Worm (Caenorhabditis elegans) whole organism, L1 larva: ENCODE data around the gene mpdu-1.
"Not testable (repeated sequence)": the region's sequence is repeated elsewhere in the genome, so short reads cannot be mapped to it uniquely, and the experiment has no call there.

ENCODE experiments used
- C04F5.9 ChIP-seq: sonication (generic microtip); optimal IDR thresholded peaks from 2 replicates; lab custom pipeline; 2016; ENCODE audit warnings: missing genetic modification characterization, missing compliant biosample characterization
- C16A3.4 ChIP-seq: fragments of 150-350 bp; optimal IDR thresholded peaks from 2 replicates; lab custom pipeline; 2014; ENCODE audit warnings: missing biosample characterization, missing genetic modification characterization
- blmp-1 ChIP-seq: fragments of 150-350 bp; optimal IDR thresholded peaks from 2 replicates; lab custom pipeline; 2014; ENCODE audit warnings: missing biosample characterization, missing genetic modification characterization
- ceh-88 ChIP-seq: fragments of 200-800 bp; sonication (Bioruptor generic); IDR thresholded peaks from 2 replicates; pipeline ENCODE4 v1.3.6; 2022; ENCODE audit warnings: missing genetic modification characterization, missing compliant biosample characterization
- ces-1 ChIP-seq: fragments of 150-350 bp; optimal IDR thresholded peaks from 2 replicates; lab custom pipeline; 2014; ENCODE audit warnings: missing biosample characterization, missing genetic modification reagents, missing genetic modification characterization
- efl-1 ChIP-seq, 4 experiments: fragments of 150-350 bp; optimal IDR thresholded peaks in 3 of 4; peaks in 1 of 4; 1 replicate in 1 of 4; 2 replicates in 3 of 4; lab custom pipeline; 2014; ENCODE audit warnings: missing biosample characterization in 2 of 4, missing genetic modification characterization in 2 of 4, missing genetic modification reagents in 2 of 4
- efl-3 ChIP-seq: fragments of 200-800 bp; sonication (Bioruptor generic); optimal IDR thresholded peaks from 2 replicates; lab custom pipeline; 2018; ENCODE audit warnings: mild to moderate bottlenecking, missing genetic modification characterization, missing compliant biosample characterization
- egl-27 ChIP-seq, 2 experiments: fragments of 150-350 bp in 1 of 2; sonication (generic microtip); optimal IDR thresholded peaks; 3 replicates each; lab custom pipeline; 2017 to 2018; ENCODE audit warnings: missing biosample characterization in 2 of 2, missing genetic modification characterization in 2 of 2, missing genetic modification reagents in 2 of 2
- ets-5 ChIP-seq: fragments of 200-800 bp; sonication (Bioruptor generic); IDR thresholded peaks from 2 replicates; pipeline ENCODE4 v1.3.6; 2022; ENCODE audit warnings: missing genetic modification characterization, missing compliant biosample characterization
- hlh-4 ChIP-seq: sonication (generic microtip); optimal IDR thresholded peaks from 2 replicates; lab custom pipeline; 2016; ENCODE audit warnings: mild to moderate bottlenecking, missing genetic modification characterization, missing compliant biosample characterization
- hpl-2 ChIP-seq: fragments of 150-350 bp; optimal IDR thresholded peaks from 2 replicates; lab custom pipeline; 2014; ENCODE audit warnings: missing biosample characterization, missing genetic modification reagents, missing genetic modification characterization
- jun-1 ChIP-seq: fragments of 150-350 bp; optimal IDR thresholded peaks from 2 replicates; lab custom pipeline; 2014; ENCODE audit warnings: missing biosample characterization, missing genetic modification reagents, missing genetic modification characterization
- lin-14 ChIP-seq: fragments of 200-800 bp; sonication (Bioruptor generic); optimal IDR thresholded peaks from 2 replicates; lab custom pipeline; 2018; ENCODE audit warnings: mild to moderate bottlenecking, missing genetic modification characterization, moderate library complexity, missing compliant biosample characterization
- lin-15B ChIP-seq: fragments of 150-350 bp; sonication (generic microtip); optimal IDR thresholded peaks from 3 replicates; lab custom pipeline; 2014; ENCODE audit warnings: missing biosample characterization, missing genetic modification characterization
- lir-3 ChIP-seq: sonication (generic microtip); optimal IDR thresholded peaks from 2 replicates; lab custom pipeline; 2016; ENCODE audit warnings: mild to moderate bottlenecking, missing genetic modification characterization, moderate library complexity, missing compliant biosample characterization; ENCODE audit not compliant: poor library complexity
- lsy-2 ChIP-seq, 2 experiments: fragments of 150-350 bp; optimal IDR thresholded peaks; 2 replicates each; lab custom pipeline; 2014; ENCODE audit warnings: missing biosample characterization in 2 of 2, missing genetic modification characterization in 2 of 2
- mab-9 ChIP-seq: fragments of 200-800 bp; sonication (Bioruptor generic); IDR thresholded peaks from 2 replicates; pipeline ENCODE4 v1.3.6; 2022; ENCODE audit warnings: missing genetic modification reagents, missing genetic modification characterization, missing compliant biosample characterization
- mdl-1 ChIP-seq, 2 experiments: fragments of 150-350 bp; optimal IDR thresholded peaks; 2 replicates each; lab custom pipeline; 2014 to 2017; ENCODE audit warnings: missing biosample characterization in 2 of 2, missing genetic modification characterization in 2 of 2, inconsistent platforms in 1 of 2
- nhr-71 ChIP-seq: sonication (generic microtip); optimal IDR thresholded peaks from 2 replicates; lab custom pipeline; 2016; ENCODE audit warnings: mild to moderate bottlenecking, missing genetic modification characterization, moderate library complexity, missing compliant biosample characterization
- nhr-76 ChIP-seq: sonication (generic microtip); optimal IDR thresholded peaks from 2 replicates; lab custom pipeline; 2017; ENCODE audit warnings: missing biosample characterization, missing genetic modification characterization
- nhr-90 ChIP-seq: sonication (generic microtip); optimal IDR thresholded peaks from 2 replicates; lab custom pipeline; 2016; ENCODE audit warnings: mild to moderate bottlenecking, missing genetic modification characterization, missing compliant biosample characterization; ENCODE audit not compliant: poor library complexity
- pag-3 ChIP-seq: sonication (generic microtip); optimal IDR thresholded peaks from 2 replicates; lab custom pipeline; 2017; ENCODE audit warnings: missing genetic modification characterization, mild to moderate bottlenecking, missing compliant biosample characterization, antibody characterized with exemption, borderline replicate concordance; ENCODE audit not compliant: insufficient read depth
- rnt-1 ChIP-seq: sonication (generic microtip); optimal IDR thresholded peaks from 2 replicates; lab custom pipeline; 2016; ENCODE audit warnings: mild to moderate bottlenecking, missing genetic modification characterization, moderate library complexity, missing compliant biosample characterization
- skn-1 ChIP-seq: fragments of 150-350 bp; optimal IDR thresholded peaks from 2 replicates; lab custom pipeline; 2014; ENCODE audit warnings: missing biosample characterization, missing genetic modification characterization
- snpc-4 ChIP-seq: fragments of 150-350 bp; optimal IDR thresholded peaks from 2 replicates; lab custom pipeline; 2014; ENCODE audit warnings: missing biosample characterization, missing genetic modification characterization
- sox-4 ChIP-seq: sonication (generic microtip); optimal IDR thresholded peaks from 2 replicates; lab custom pipeline; 2016; ENCODE audit warnings: missing genetic modification characterization, missing compliant biosample characterization
- sptf-1 ChIP-seq: fragments of 150-350 bp; optimal IDR thresholded peaks from 2 replicates; lab custom pipeline; 2014; ENCODE audit warnings: missing biosample characterization, missing genetic modification characterization
- unc-130 ChIP-seq: fragments of 150-350 bp; optimal IDR thresholded peaks from 2 replicates; lab custom pipeline; 2017; ENCODE audit warnings: missing biosample characterization, missing genetic modification characterization, inconsistent platforms
- unc-86 ChIP-seq: sonication (generic microtip); optimal IDR thresholded peaks from 2 replicates; lab custom pipeline; 2016; ENCODE audit warnings: missing genetic modification characterization, missing compliant biosample characterization
- vab-15 ChIP-seq: sonication (generic microtip); optimal IDR thresholded peaks from 2 replicates; lab custom pipeline; 2017; ENCODE audit warnings: missing genotype, mild to moderate bottlenecking, missing genetic modification characterization, missing compliant biosample characterization
- xbp-1 ChIP-seq: sonication (generic microtip); optimal IDR thresholded peaks from 2 replicates; lab custom pipeline; 2016; ENCODE audit warnings: missing genetic modification characterization, missing compliant biosample characterization
- zag-1 ChIP-seq: fragments of 150-350 bp; optimal IDR thresholded peaks from 2 replicates; lab custom pipeline; 2014; ENCODE audit warnings: missing biosample characterization, missing genetic modification characterization
- ztf-11 ChIP-seq, 2 experiments: sonication (generic microtip); optimal IDR thresholded peaks; 2 replicates each; lab custom pipeline; 2016 to 2017; ENCODE audit warnings: missing genetic modification characterization in 2 of 2, missing biosample characterization in 1 of 2, missing compliant biosample characterization in 1 of 2

Gene mpdu-1

DNA sequence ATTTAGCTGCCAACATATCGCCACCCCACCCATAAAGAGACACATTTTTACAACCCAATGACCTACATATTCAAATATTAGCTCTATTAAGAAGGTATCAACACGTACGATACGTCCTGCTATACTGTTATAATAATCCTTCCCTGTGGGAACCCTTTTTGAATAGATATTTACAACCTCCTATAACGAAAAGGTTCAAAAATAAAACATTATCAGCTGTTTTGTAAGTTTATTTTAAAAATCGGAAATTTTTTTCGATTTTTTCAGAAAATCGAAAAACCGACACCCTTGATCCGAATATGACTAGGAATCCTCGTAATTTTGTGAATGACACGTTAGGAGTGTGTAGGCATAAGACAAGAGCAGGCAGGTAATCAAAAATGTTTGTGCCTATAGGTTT is 18.0 kb downstream of the mpdu-1 start, which contains the start of gene C08D8.7:
Gene C08D8.7, plus strand, starts transcription at position 301 of the 400 bp plus-strand sequence.
- not testable (repeated sequence) for TF ChIP-seq efl-1 (optimal IDR thresholded peaks at IDR 0.05; lab: Kevin White, UChicago); efl-1 (GFP tag; optimal IDR thresholded peaks at IDR 0.05 in 1 of 2; lab: Kevin White, UChicago); C16A3.4 (tag; lab: Kevin White, UChicago); nhr-90 (tag; lab: Kevin White, UChicago)

ce11 chrV:8335620-8336019 is 23.3 kb downstream of the mpdu-1 start:
- TF ChIP-seq snpc-4 (tag; lab: Kevin White, UChicago): peak; percentile 26
- TF ChIP-seq efl-3 (GFP tag; lab: Kevin White, UChicago): no peak
- no peak for TF ChIP-seq sox-4 (tag; lab: Kevin White, UChicago)
- TF ChIP-seq C04F5.9 (tag; lab: Kevin White, UChicago): no peak
- peak; percentile 54 for TF ChIP-seq rnt-1 (tag; lab: Kevin White, UChicago)
- peak; percentile 12 for TF ChIP-seq skn-1 (tag; lab: Kevin White, UChicago)
- TF ChIP-seq nhr-71: peak; percentile 21
- TF ChIP-seq unc-130 (tag; lab: Kevin White, UChicago): peak; percentile 41
- TF ChIP-seq ztf-11 (tag; optimal IDR thresholded peaks at IDR 0.05; lab: Kevin White, UChicago): no peak
- TF ChIP-seq pag-3 (tag; lab: Kevin White, UChicago): peak; percentile 33
- peak; percentile 50 for TF ChIP-seq lin-14 (GFP tag; lab: Kevin White, UChicago)
- peak in 1 of 2 experiments; percentile 14 for TF ChIP-seq lsy-2 (tag; optimal IDR thresholded peaks at IDR 0.05; lab: Kevin White, UChicago)

DNA sequence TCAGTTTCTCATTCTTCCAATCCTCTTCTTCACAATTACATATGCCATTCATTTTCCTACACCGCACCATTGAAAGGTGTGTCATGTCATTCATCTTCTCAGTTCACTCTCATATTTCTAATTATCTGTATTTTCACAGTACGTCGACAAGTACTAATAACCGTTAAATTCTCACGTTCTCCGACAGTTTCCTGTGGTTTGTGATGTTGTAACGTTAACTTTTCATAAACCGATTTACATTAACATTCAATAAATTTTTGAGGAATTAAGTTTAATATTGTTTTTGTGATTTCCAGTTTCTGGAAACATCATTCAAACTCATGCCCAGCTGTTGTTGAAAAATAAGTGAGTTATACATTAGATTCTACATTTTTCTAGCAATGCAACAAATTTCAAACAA is 24.6 kb downstream of the mpdu-1 start, which contains the start of gene tmd-2:
Gene tmd-2, plus strand, starts transcription at position 301 of the 400 bp plus-strand sequence.
- peak; percentile 18 for TF ChIP-seq blmp-1 (tag; lab: Kevin White, UChicago)
- no peak for TF ChIP-seq hlh-4
- no peak for TF ChIP-seq efl-1 (optimal IDR thresholded peaks at IDR 0.05; lab: Kevin White, UChicago)
- peak in 1 of 2 experiments; percentile 56 for TF ChIP-seq efl-1 (GFP tag; optimal IDR thresholded peaks at IDR 0.05 in 1 of 2; lab: Kevin White, UChicago)

ce11 chrV:8327080-8327479 is 31.9 kb downstream of the mpdu-1 start:
- no peak for TF ChIP-seq lin-15B (tag; lab: Kevin White, UChicago)
- no peak for TF ChIP-seq snpc-4 (tag; lab: Kevin White, UChicago)

ce11 chrV:8325906-8326305 is 33.1 kb downstream of the mpdu-1 start:
- TF ChIP-seq vab-15 (tag; lab: Kevin White, UChicago) (no peak), jun-1 (tag; lab: Kevin White, UChicago) (no peak), hlh-4 (no peak), sptf-1 (tag; lab: Kevin White, UChicago) (no peak), nhr-76 (tag; lab: Kevin White, UChicago) (no peak), sox-4 (tag; lab: Kevin White, UChicago) (no peak), mab-9 (GFP tag; lab: Robert Waterston, UW) (no peak), lir-3 (tag; lab: Kevin White, UChicago) (no peak), hpl-2 (GFP tag; lab: Kevin White, UChicago) (no peak), ets-5 (GFP tag; lab: Robert Waterston, UW) (no peak)

DNA sequence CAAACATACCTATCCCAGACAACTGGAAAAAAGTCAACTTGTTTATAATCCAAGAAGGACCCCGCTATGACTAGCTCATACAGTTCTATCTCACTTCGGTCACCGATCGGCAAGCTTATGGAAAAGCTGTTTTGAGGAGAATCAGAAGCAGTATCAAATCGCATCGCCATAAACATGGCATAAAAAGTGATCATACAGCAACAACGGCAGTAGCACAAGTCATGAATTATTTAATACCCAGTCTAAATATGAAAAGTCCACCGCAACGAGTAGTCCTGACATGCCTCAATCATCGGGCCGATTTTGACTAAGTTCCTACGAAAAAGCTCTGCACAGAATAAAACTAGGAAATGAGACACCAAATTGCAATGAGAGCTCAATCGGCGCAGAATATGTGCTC is 35.4 kb downstream of the mpdu-1 start:
- TF ChIP-seq ceh-88 (GFP tag; lab: Robert Waterston, UW) (no peak), C16A3.4 (tag; lab: Kevin White, UChicago) (no peak), hlh-4 (no peak), unc-86 (tag; lab: Kevin White, UChicago) (no peak), zag-1 (tag; lab: Kevin White, UChicago) (no peak), xbp-1 (tag; lab: Kevin White, UChicago) (no peak), ces-1 (GFP tag; lab: Kevin White, UChicago) (no peak), sox-4 (tag; lab: Kevin White, UChicago) (no peak), egl-27 (tag; optimal IDR thresholded peaks at IDR 0.05; lab: Kevin White, UChicago) (no peak), mdl-1 (tag; optimal IDR thresholded peaks at IDR 0.05; lab: Kevin White, UChicago) (no peak)
